Worm (Caenorhabditis elegans) whole organism, early embryonic: ENCODE data around the gene vha-8.

Experiments
- ama-1 ChIP-seq: fragments of 150-350 bp; optimal IDR thresholded peaks from 2 replicates; lab custom pipeline; 2014
- ceh-13 ChIP-seq: fragments of 200-800 bp; sonication (Bioruptor generic); optimal IDR thresholded peaks from 2 replicates; lab custom pipeline; 2018; ENCODE audit warnings: mild to moderate bottlenecking, missing genetic modification characterization, missing compliant biosample characterization
- tra-4 ChIP-seq: sonication (generic microtip); optimal IDR thresholded peaks from 2 replicates; lab custom pipeline; 2017; ENCODE audit warnings: missing genetic modification characterization, missing compliant biosample characterization

DNA sequence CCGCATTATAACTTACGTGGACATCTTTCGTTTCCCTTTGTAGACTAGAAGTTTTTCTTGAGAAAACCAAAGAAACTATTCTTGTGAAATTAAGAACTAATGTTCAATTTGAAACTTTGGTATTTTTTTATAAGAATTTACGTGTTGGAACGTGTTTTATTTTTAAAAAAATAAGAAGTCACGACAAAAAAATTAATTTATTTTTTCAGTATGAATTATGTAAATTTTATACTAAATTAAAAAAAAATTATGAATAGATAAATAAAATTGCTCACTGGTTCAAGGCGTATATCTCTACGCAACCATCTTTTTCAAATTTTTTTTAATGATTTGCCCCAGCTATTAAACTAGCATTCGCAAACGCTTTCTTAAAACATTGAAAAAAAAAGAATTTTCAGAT lies 26.7 kb downstream of the vha-8 start, which contains the start of gene C17H12.5:
- TF ChIP-seq tra-4 (tag; lab: Kevin White, UChicago): no peak
- TF ChIP-seq ceh-13 (GFP tag; lab: Kevin White, UChicago): no peak
- TF ChIP-seq ama-1 (lab: Kevin White, UChicago): no peak
